Fruit fly (Drosophila melanogaster): ENCODE data around the gene CG43354.

DNA sequence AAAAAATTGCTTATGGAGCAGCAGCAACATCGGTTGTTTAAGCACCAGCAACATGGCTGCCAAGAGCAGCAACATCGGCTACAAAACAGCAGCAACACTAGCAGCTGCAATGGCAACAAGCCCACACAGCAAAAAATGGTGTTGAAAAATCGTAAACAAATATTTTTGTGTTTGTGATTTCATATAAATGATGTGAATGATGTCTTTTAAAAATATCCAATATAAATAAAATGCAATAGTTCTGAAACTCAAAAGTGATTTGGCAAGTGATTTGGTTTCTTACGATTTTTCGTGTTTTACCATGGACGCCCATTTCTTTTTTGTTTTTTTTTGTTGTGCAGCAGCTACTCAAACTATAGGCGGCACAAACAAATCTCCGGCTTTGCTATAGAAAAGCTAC is 22.4 kb upstream of the CG43354 start:
- no peak for TF ChIP-seq CG8478 (optimal IDR thresholded peaks at IDR 0.05)
- no peak for TF ChIP-seq CTCF (optimal IDR thresholded peaks at IDR 0.05)
